Worm (Caenorhabditis elegans) whole organism, L1 larva: ENCODE data around the gene F14F7.4.

Experiments
- C04F5.9 ChIP-seq: sonication (generic microtip); optimal IDR thresholded peaks from 2 replicates; lab custom pipeline; 2016; ENCODE audit warnings: missing genetic modification characterization, missing compliant biosample characterization
- C34B4.2 ChIP-seq: sonication (generic microtip); optimal IDR thresholded peaks from 2 replicates; lab custom pipeline; 2017; ENCODE audit warnings: mild to moderate bottlenecking, missing genetic modification characterization, missing compliant biosample characterization
- F16B12.6 ChIP-seq: fragments of 150-350 bp; optimal IDR thresholded peaks from 2 replicates; lab custom pipeline; 2014; ENCODE audit warnings: missing biosample characterization, missing genetic modification characterization
- alr-1 ChIP-seq: fragments of 200-800 bp; sonication (Bioruptor generic); optimal IDR thresholded peaks from 2 replicates; lab custom pipeline; 2018; ENCODE audit warnings: borderline replicate concordance, mild to moderate bottlenecking, missing genetic modification characterization, missing compliant biosample characterization
- blmp-1 ChIP-seq: fragments of 150-350 bp; optimal IDR thresholded peaks from 2 replicates; lab custom pipeline; 2014; ENCODE audit warnings: missing biosample characterization, missing genetic modification characterization
- ceh-63 ChIP-seq: fragments of 200-800 bp; sonication (Bioruptor generic); optimal IDR thresholded peaks from 2 replicates; lab custom pipeline; 2018; ENCODE audit warnings: mild to moderate bottlenecking, missing genetic modification characterization, missing compliant biosample characterization
- ceh-82 ChIP-seq, 3 experiments: fragments of 150-350 bp in 1 of 3; sonication (generic microtip) in 2 of 3; optimal IDR thresholded peaks; 2 replicates each; lab custom pipeline; 2014 to 2017; ENCODE audit warnings: missing biosample characterization in 3 of 3, missing genetic modification characterization in 3 of 3
- ceh-90 ChIP-seq: sonication (generic microtip); optimal IDR thresholded peaks from 2 replicates; lab custom pipeline; 2016; ENCODE audit warnings: missing genetic modification characterization, missing compliant biosample characterization
- dpl-1 ChIP-seq, 3 experiments: fragments of 150-350 bp in 2 of 3; sonication (generic microtip) in 1 of 3; optimal IDR thresholded peaks; 2 replicates each; lab custom pipeline; 2014 to 2017; ENCODE audit warnings: missing biosample characterization in 3 of 3, missing genetic modification characterization in 3 of 3, missing genetic modification reagents in 3 of 3
- dsc-1 ChIP-seq: sonication (generic microtip); optimal IDR thresholded peaks from 2 replicates; lab custom pipeline; 2016; ENCODE audit warnings: mild to moderate bottlenecking, missing genetic modification characterization, missing compliant biosample characterization
- efl-3 ChIP-seq: fragments of 200-800 bp; sonication (Bioruptor generic); optimal IDR thresholded peaks from 2 replicates; lab custom pipeline; 2018; ENCODE audit warnings: mild to moderate bottlenecking, missing genetic modification characterization, missing compliant biosample characterization
- egl-27 ChIP-seq, 2 experiments: fragments of 150-350 bp in 1 of 2; sonication (generic microtip); optimal IDR thresholded peaks; 3 replicates each; lab custom pipeline; 2017 to 2018; ENCODE audit warnings: missing biosample characterization in 2 of 2, missing genetic modification characterization in 2 of 2, missing genetic modification reagents in 2 of 2
- elt-2 ChIP-seq: sonication (generic microtip); optimal IDR thresholded peaks from 2 replicates; lab custom pipeline; 2016; ENCODE audit warnings: missing genetic modification characterization, mild to moderate bottlenecking, inconsistent platforms, missing compliant biosample characterization, missing genetic modification reagents
- ets-5 ChIP-seq: fragments of 200-800 bp; sonication (Bioruptor generic); IDR thresholded peaks from 2 replicates; pipeline ENCODE4 v1.3.6; 2022; ENCODE audit warnings: missing genetic modification characterization, missing compliant biosample characterization
- fkh-4 ChIP-seq: sonication (generic microtip); optimal IDR thresholded peaks from 2 replicates; lab custom pipeline; 2016; ENCODE audit warnings: missing compliant biosample characterization, missing genetic modification characterization, borderline replicate concordance
- fkh-8 ChIP-seq: sonication (generic microtip); optimal IDR thresholded peaks from 2 replicates; lab custom pipeline; 2016; ENCODE audit warnings: mild to moderate bottlenecking, missing genetic modification characterization, missing compliant biosample characterization
- isw-1 ChIP-seq: fragments of 200-800 bp; sonication (Bioruptor generic); IDR thresholded peaks from 2 replicates; pipeline ENCODE4 v1.3.6; 2022; ENCODE audit warnings: missing genetic modification characterization, missing compliant biosample characterization
- jun-1 ChIP-seq: fragments of 150-350 bp; optimal IDR thresholded peaks from 2 replicates; lab custom pipeline; 2014; ENCODE audit warnings: missing biosample characterization, missing genetic modification reagents, missing genetic modification characterization
- lin-39 ChIP-seq: fragments of 150-350 bp; optimal IDR thresholded peaks from 2 replicates; lab custom pipeline; 2014; ENCODE audit warnings: missing biosample characterization, missing genetic modification reagents, missing genetic modification characterization
- lsy-2 ChIP-seq, 2 experiments: fragments of 150-350 bp; optimal IDR thresholded peaks; 2 replicates each; lab custom pipeline; 2014; ENCODE audit warnings: missing biosample characterization in 2 of 2, missing genetic modification characterization in 2 of 2
- mab-9 ChIP-seq: fragments of 200-800 bp; sonication (Bioruptor generic); IDR thresholded peaks from 2 replicates; pipeline ENCODE4 v1.3.6; 2022; ENCODE audit warnings: missing genetic modification reagents, missing genetic modification characterization, missing compliant biosample characterization
- mdl-1 ChIP-seq, 2 experiments: fragments of 150-350 bp; optimal IDR thresholded peaks; 2 replicates each; lab custom pipeline; 2014 to 2017; ENCODE audit warnings: missing biosample characterization in 2 of 2, missing genetic modification characterization in 2 of 2, inconsistent platforms in 1 of 2
- mef-2 ChIP-seq: fragments of 150-350 bp; optimal IDR thresholded peaks from 2 replicates; lab custom pipeline; 2014; ENCODE audit warnings: missing biosample characterization, missing genetic modification characterization
- mep-1 ChIP-seq: fragments of 150-350 bp; optimal IDR thresholded peaks from 2 replicates; lab custom pipeline; 2014; ENCODE audit warnings: missing biosample characterization, missing genetic modification characterization
- nhr-11 ChIP-seq: fragments of 150-350 bp; optimal IDR thresholded peaks from 2 replicates; lab custom pipeline; 2014; ENCODE audit warnings: missing biosample characterization, missing genetic modification characterization
- nhr-19 ChIP-seq: fragments of 200-800 bp; sonication (Bioruptor generic); conservative IDR thresholded peaks from 2 replicates; pipeline ENCODE4 v1.3.6; 2022; ENCODE audit warnings: missing genetic modification characterization, missing compliant biosample characterization
- nhr-76 ChIP-seq: sonication (generic microtip); optimal IDR thresholded peaks from 2 replicates; lab custom pipeline; 2017; ENCODE audit warnings: missing biosample characterization, missing genetic modification characterization
- nhr-77 ChIP-seq: fragments of 150-350 bp; optimal IDR thresholded peaks from 2 replicates; lab custom pipeline; 2014; ENCODE audit warnings: missing biosample characterization, missing genetic modification characterization
- nhr-90 ChIP-seq: sonication (generic microtip); optimal IDR thresholded peaks from 2 replicates; lab custom pipeline; 2016; ENCODE audit warnings: mild to moderate bottlenecking, missing genetic modification characterization, missing compliant biosample characterization; ENCODE audit not compliant: poor library complexity
- pag-3 ChIP-seq: sonication (generic microtip); optimal IDR thresholded peaks from 2 replicates; lab custom pipeline; 2017; ENCODE audit warnings: missing genetic modification characterization, mild to moderate bottlenecking, missing compliant biosample characterization, antibody characterized with exemption, borderline replicate concordance; ENCODE audit not compliant: insufficient read depth
- pax-3 ChIP-seq: fragments of 200-800 bp; sonication (Bioruptor generic); optimal IDR thresholded peaks from 2 replicates; lab custom pipeline; 2018; ENCODE audit warnings: mild to moderate bottlenecking, missing genetic modification characterization, moderate library complexity, missing compliant biosample characterization
- pqm-1 ChIP-seq: sonication (generic microtip); optimal IDR thresholded peaks from 3 replicates; lab custom pipeline; 2017; ENCODE audit warnings: missing biosample characterization, missing genetic modification characterization
- rnt-1 ChIP-seq: sonication (generic microtip); optimal IDR thresholded peaks from 2 replicates; lab custom pipeline; 2016; ENCODE audit warnings: mild to moderate bottlenecking, missing genetic modification characterization, moderate library complexity, missing compliant biosample characterization
- skn-1 ChIP-seq: fragments of 150-350 bp; optimal IDR thresholded peaks from 2 replicates; lab custom pipeline; 2014; ENCODE audit warnings: missing biosample characterization, missing genetic modification characterization
- snu-23 ChIP-seq: sonication (generic microtip); optimal IDR thresholded peaks from 2 replicates; lab custom pipeline; 2016; ENCODE audit warnings: missing genetic modification characterization, missing compliant biosample characterization
- sptf-1 ChIP-seq: fragments of 150-350 bp; optimal IDR thresholded peaks from 2 replicates; lab custom pipeline; 2014; ENCODE audit warnings: missing biosample characterization, missing genetic modification characterization
- swsn-7 ChIP-seq: sonication (generic microtip); optimal IDR thresholded peaks from 2 replicates; lab custom pipeline; 2016; ENCODE audit warnings: missing genetic modification characterization, missing compliant biosample characterization
- tbx-2 ChIP-seq: sonication (generic microtip); optimal IDR thresholded peaks from 2 replicates; lab custom pipeline; 2016; ENCODE audit warnings: missing genetic modification characterization, missing compliant biosample characterization
- unc-30 ChIP-seq: sonication (generic microtip); optimal IDR thresholded peaks from 2 replicates; lab custom pipeline; 2017; ENCODE audit warnings: missing biosample characterization, missing genetic modification characterization
- unc-98 ChIP-seq: fragments of 200-800 bp; sonication (Bioruptor generic); IDR thresholded peaks from 2 replicates; pipeline ENCODE4 v1.3.6; 2022; ENCODE audit warnings: missing genetic modification characterization, missing compliant biosample characterization
- xbp-1 ChIP-seq: sonication (generic microtip); optimal IDR thresholded peaks from 2 replicates; lab custom pipeline; 2016; ENCODE audit warnings: missing genetic modification characterization, missing compliant biosample characterization
- ztf-11 ChIP-seq, 2 experiments: sonication (generic microtip); optimal IDR thresholded peaks; 2 replicates each; lab custom pipeline; 2016 to 2017; ENCODE audit warnings: missing genetic modification characterization in 2 of 2, missing biosample characterization in 1 of 2, missing compliant biosample characterization in 1 of 2

The F14F7.4 gene

ce11 chrIII:13067884-13068767 lies 38.6 kb upstream of the F14F7.4 start (continued):
- TF ChIP-seq nhr-76 (tag; lab: Kevin White, UChicago) (no peak), pax-3 (tag; lab: Kevin White, UChicago) (peak; percentile 59), ceh-63 (GFP tag; lab: Kevin White, UChicago) (no peak), ceh-90 (tag; lab: Kevin White, UChicago) (no peak), nhr-11 (tag; lab: Kevin White, UChicago) (no peak), lsy-2 (tag; optimal IDR thresholded peaks at IDR 0.05; lab: Kevin White, UChicago) (peak; percentile 77 to 87), fkh-8 (tag; lab: Kevin White, UChicago) (peak; percentile 98), jun-1 (tag; lab: Kevin White, UChicago) (peak; percentile 88), pqm-1 (no peak), ets-5 (GFP tag; lab: Robert Waterston, UW) (no peak), C34B4.2 (tag; lab: Kevin White, UChicago) (no peak), ceh-82 (tag; optimal IDR thresholded peaks at IDR 0.05; lab: Kevin White, UChicago) (peak; percentile 75 to 90 (median 89)), efl-3 (GFP tag; lab: Kevin White, UChicago) (no peak), alr-1 (tag; lab: Kevin White, UChicago) (no peak), swsn-7 (tag; lab: Kevin White, UChicago) (peak; percentile 92), unc-30 (tag; lab: Kevin White, UChicago) (no peak), nhr-90 (peak; percentile 65), mep-1 (peak; percentile 91), blmp-1 (tag; lab: Kevin White, UChicago) (peak; percentile 78), isw-1 (GFP tag; lab: Robert Waterston, UW) (peak; percentile 62), mef-2 (tag; lab: Kevin White, UChicago) (peak; percentile 89), lin-39 (tag; lab: Kevin White, UChicago) (no peak), snu-23 (GFP tag; lab: Kevin White, UChicago) (peak; percentile 94), F16B12.6 (tag; lab: Kevin White, UChicago) (peak; percentile 19), rnt-1 (peak; percentile 54), mab-9 (GFP tag; lab: Robert Waterston, UW) (no peak), nhr-77 (tag; lab: Kevin White, UChicago) (peak; percentile 80), mdl-1 (tag; optimal IDR thresholded peaks at IDR 0.05; lab: Kevin White, UChicago) (peak; percentile 51 to 93), tbx-2 (tag; lab: Kevin White, UChicago) (peak; percentile 85), nhr-19 (peak; percentile 50), xbp-1 (peak; percentile 78), egl-27 (tag; optimal IDR thresholded peaks at IDR 0.05; lab: Kevin White, UChicago) (peak in 1 of 2 experiments; percentile 70), unc-98 (no peak), fkh-4 (tag; lab: Kevin White, UChicago) (peak; percentile 39), C04F5.9 (no peak), dsc-1 (tag; lab: Kevin White, UChicago) (peak; percentile 82), sptf-1 (no peak), skn-1 (peak; percentile 87), elt-2 (tag; lab: Kevin White, UChicago) (peak; percentile 20), dpl-1 (GFP tag; optimal IDR thresholded peaks at IDR 0.05; lab: Kevin White, UChicago) (peak; percentile 37 to 61 (median 44)), pag-3 (tag; lab: Kevin White, UChicago) (no peak), ztf-11 (tag; optimal IDR thresholded peaks at IDR 0.05; lab: Kevin White, UChicago) (peak in 1 of 2 experiments; percentile 83)
